Worm (Caenorhabditis elegans) whole organism, late embryonic: ENCODE data around the gene F46B3.14.

Source experiments
- C08G9.2 ChIP-seq: sonication (generic microtip); optimal IDR thresholded peaks from 2 replicates; lab custom pipeline; 2016; ENCODE audit warnings: mild to moderate bottlenecking, missing genetic modification characterization, moderate library complexity, missing compliant biosample characterization
- K02D7.2 ChIP-seq: sonication (generic microtip); optimal IDR thresholded peaks from 2 replicates; lab custom pipeline; 2017; ENCODE audit warnings: mild to moderate bottlenecking, missing genetic modification characterization, missing compliant biosample characterization
- Y22D7AL.16 ChIP-seq: sonication (generic microtip); optimal IDR thresholded peaks from 2 replicates; lab custom pipeline; 2016; ENCODE audit warnings: missing genetic modification characterization, missing compliant biosample characterization
- ahr-1 ChIP-seq: sonication (generic microtip); optimal IDR thresholded peaks from 2 replicates; lab custom pipeline; 2016; ENCODE audit warnings: missing genetic modification characterization, missing compliant biosample characterization
- ama-1 ChIP-seq: fragments of 150-350 bp; optimal IDR thresholded peaks from 2 replicates; lab custom pipeline; 2014
- ceh-2 ChIP-seq: sonication (generic microtip); optimal IDR thresholded peaks from 2 replicates; lab custom pipeline; 2016; ENCODE audit warnings: missing genotype, missing genetic modification characterization, missing compliant biosample characterization
- ceh-24 ChIP-seq: sonication (generic microtip); optimal IDR thresholded peaks from 2 replicates; lab custom pipeline; 2016; ENCODE audit warnings: mild to moderate bottlenecking, missing genetic modification characterization, missing compliant biosample characterization
- ceh-30 ChIP-seq: fragments of 150-350 bp; optimal IDR thresholded peaks from 2 replicates; lab custom pipeline; 2014; ENCODE audit warnings: missing biosample characterization, missing genetic modification characterization
- ceh-45 ChIP-seq: fragments of 200-800 bp; sonication (Bioruptor generic); IDR thresholded peaks from 2 replicates; pipeline ENCODE4 v1.3.6; 2022; ENCODE audit warnings: missing genetic modification reagents, missing genetic modification characterization, missing compliant biosample characterization
- che-1 ChIP-seq: sonication (generic microtip); optimal IDR thresholded peaks from 2 replicates; lab custom pipeline; 2016; ENCODE audit warnings: mild to moderate bottlenecking, missing genetic modification characterization, missing compliant biosample characterization
- elt-4 ChIP-seq: sonication (generic microtip); optimal IDR thresholded peaks from 2 replicates; lab custom pipeline; 2016; ENCODE audit warnings: missing genetic modification characterization, missing compliant biosample characterization
- fkh-10 ChIP-seq: fragments of 150-350 bp; optimal IDR thresholded peaks from 2 replicates; lab custom pipeline; 2014; ENCODE audit warnings: missing biosample characterization, missing genetic modification reagents, missing genetic modification characterization
- gmeb-2 ChIP-seq: sonication (generic microtip); optimal IDR thresholded peaks from 2 replicates; lab custom pipeline; 2016; ENCODE audit warnings: missing genetic modification characterization, inconsistent platforms, missing compliant biosample characterization
- hlh-13 ChIP-seq: fragments of 200-800 bp; sonication (Bioruptor generic); optimal IDR thresholded peaks from 2 replicates; lab custom pipeline; 2018; ENCODE audit warnings: mild to moderate bottlenecking, missing genetic modification characterization, missing compliant biosample characterization
- hlh-6 ChIP-seq: sonication (generic microtip); optimal IDR thresholded peaks from 2 replicates; lab custom pipeline; 2016; ENCODE audit warnings: missing genotype, missing genetic modification characterization, missing compliant biosample characterization
- hlh-8 ChIP-seq: sonication (generic microtip); optimal IDR thresholded peaks from 2 replicates; lab custom pipeline; 2016; ENCODE audit warnings: missing genotype, missing genetic modification characterization, missing compliant biosample characterization
- lin-11 ChIP-seq: fragments of 200-800 bp; sonication (Bioruptor generic); optimal IDR thresholded peaks from 2 replicates; lab custom pipeline; 2018; ENCODE audit warnings: mild to moderate bottlenecking, missing genetic modification characterization, missing compliant biosample characterization
- madf-2 ChIP-seq: sonication (generic microtip); optimal IDR thresholded peaks from 2 replicates; lab custom pipeline; 2017; ENCODE audit warnings: missing genetic modification characterization, missing compliant biosample characterization
- mec-3 ChIP-seq: sonication (generic microtip); optimal IDR thresholded peaks from 2 replicates; lab custom pipeline; 2016; ENCODE audit warnings: borderline replicate concordance, missing genetic modification characterization, missing compliant biosample characterization
- nhr-11 ChIP-seq: fragments of 150-350 bp; optimal IDR thresholded peaks from 2 replicates; lab custom pipeline; 2014; ENCODE audit warnings: missing biosample characterization, missing genetic modification characterization
- npax-4 ChIP-seq: sonication (generic microtip); optimal IDR thresholded peaks from 2 replicates; lab custom pipeline; 2016; ENCODE audit warnings: missing genetic modification characterization, missing compliant biosample characterization
- pax-1 ChIP-seq: fragments of 150-350 bp; optimal IDR thresholded peaks from 2 replicates; lab custom pipeline; 2014; ENCODE audit warnings: missing biosample characterization, missing genetic modification characterization
- pha-4 ChIP-seq: fragments of 150-350 bp; optimal IDR thresholded peaks from 2 replicates; lab custom pipeline; 2018; ENCODE audit warnings: missing biosample characterization, missing genetic modification reagents, missing genetic modification characterization
- pros-1 ChIP-seq: fragments of 150-350 bp; optimal IDR thresholded peaks from 2 replicates; lab custom pipeline; 2014; ENCODE audit warnings: missing biosample characterization, missing genetic modification reagents, missing genetic modification characterization
- ref-2 ChIP-seq: sonication (generic microtip); optimal IDR thresholded peaks from 2 replicates; lab custom pipeline; 2016; ENCODE audit warnings: missing genetic modification characterization, missing compliant biosample characterization
- rnt-1 ChIP-seq: sonication (generic microtip); optimal IDR thresholded peaks from 2 replicates; lab custom pipeline; 2016; ENCODE audit warnings: missing genetic modification characterization, missing compliant biosample characterization
- sox-2 ChIP-seq: fragments of 200-800 bp; sonication (Bioruptor generic); IDR thresholded peaks from 2 replicates; pipeline ENCODE4 v1.3.6; 2022; ENCODE audit warnings: missing genetic modification reagents, missing genetic modification characterization, missing compliant biosample characterization
- tbx-2 ChIP-seq: sonication (generic microtip); optimal IDR thresholded peaks from 2 replicates; lab custom pipeline; 2016; ENCODE audit warnings: missing genetic modification characterization, missing compliant biosample characterization
- tbx-7 ChIP-seq: sonication (generic microtip); optimal IDR thresholded peaks from 2 replicates; lab custom pipeline; 2016; ENCODE audit warnings: missing genotype, missing genetic modification characterization, missing compliant biosample characterization
- unc-42 ChIP-seq: sonication (generic microtip); optimal IDR thresholded peaks from 2 replicates; lab custom pipeline; 2016; ENCODE audit warnings: missing genotype, missing genetic modification characterization, missing compliant biosample characterization
- unc-55 ChIP-seq: sonication (generic microtip); optimal IDR thresholded peaks from 2 replicates; lab custom pipeline; 2017; ENCODE audit warnings: missing biosample characterization, missing genetic modification reagents, missing genetic modification characterization
- ztf-16 ChIP-seq: sonication (generic microtip); optimal IDR thresholded peaks from 2 replicates; lab custom pipeline; 2017; ENCODE audit warnings: missing genetic modification characterization, missing compliant biosample characterization

The F46B3.14 gene

ce11 chrV:20664930-20665329, 33.8 kb upstream of the F46B3.14 start:
- TF ChIP-seq fkh-10: no peak

- TF ChIP-seq tbx-7 (no peak), pax-1 (tag; lab: Kevin White, UChicago) (no peak), che-1 (tag; lab: Kevin White, UChicago) (no peak), sox-2 (GFP tag; lab: Robert Waterston, UW) (no peak), hlh-8 (no peak), hlh-6 (tag; lab: Kevin White, UChicago) (no peak), ceh-45 (GFP tag; lab: Robert Waterston, UW) (no peak), elt-4 (tag; lab: Kevin White, UChicago) (no peak), K02D7.2 (tag; lab: Kevin White, UChicago) (no peak), ref-2 (tag; lab: Kevin White, UChicago) (no peak), Y22D7AL.16 (tag; lab: Kevin White, UChicago) (no peak)
Observed at ce11 chrV:20663736-20664135, 32.6 kb upstream of the F46B3.14 start.

- TF ChIP-seq ama-1 (lab: Kevin White, UChicago) (no peak), pha-4 (tag; lab: Kevin White, UChicago) (no peak), tbx-7 (no peak), che-1 (tag; lab: Kevin White, UChicago) (no peak), ahr-1 (tag; lab: Kevin White, UChicago) (no peak), unc-55 (no peak), hlh-6 (tag; lab: Kevin White, UChicago) (no peak)
Observed at ce11 chrV:20662474-20662873, 31.3 kb upstream of the F46B3.14 start.

- TF ChIP-seq npax-4 (tag; lab: Kevin White, UChicago) (no peak), ref-2 (tag; lab: Kevin White, UChicago) (no peak), pha-4 (tag; lab: Kevin White, UChicago) (no peak), C08G9.2 (tag; lab: Kevin White, UChicago) (no peak), madf-2 (no peak), ahr-1 (tag; lab: Kevin White, UChicago) (no peak)
Observed at ce11 chrV:20660025-20660424, 28.9 kb upstream of the F46B3.14 start, which contains the start of gene W01F3.2. Gene W01F3.2 (plus strand): TSS chrV:20660325.

- peak; percentile 57 for TF ChIP-seq unc-55
- TF ChIP-seq ztf-16 (tag; lab: Kevin White, UChicago): no peak
- TF ChIP-seq, all 69 proteins: peak for 1
Observed at ce11 chrV:20656626-20657025, 25.5 kb upstream of the F46B3.14 start.

ce11 chrV:20655174-20655573, 24.0 kb upstream of the F46B3.14 start:
- TF ChIP-seq pros-1 (tag; lab: Kevin White, UChicago) (no peak), unc-42 (peak; percentile 89), ceh-2 (no peak), rnt-1 (tag; lab: Kevin White, UChicago) (no peak), nhr-11 (no peak)

ce11 chrV:20654350-20654749, 23.2 kb upstream of the F46B3.14 start, which contains the start of gene mnr-1:
Gene mnr-1 (plus strand): TSS chrV:20654650.
- TF ChIP-seq lin-11 (tag; lab: Kevin White, UChicago) (no peak), gmeb-2 (tag; lab: Kevin White, UChicago) (no peak), ceh-30 (tag; lab: Kevin White, UChicago) (no peak), pax-1 (tag; lab: Kevin White, UChicago) (no peak), hlh-6 (tag; lab: Kevin White, UChicago) (no peak), ceh-24 (tag; lab: Kevin White, UChicago) (no peak), hlh-13 (GFP tag; lab: Kevin White, UChicago) (no peak), tbx-2 (tag; lab: Kevin White, UChicago) (no peak), mec-3 (no peak)
- TF ChIP-seq, all 69 proteins: peak for 0
